Worm (Caenorhabditis elegans): ENCODE results near the gene daf-19.

Gene daf-19

DNA sequence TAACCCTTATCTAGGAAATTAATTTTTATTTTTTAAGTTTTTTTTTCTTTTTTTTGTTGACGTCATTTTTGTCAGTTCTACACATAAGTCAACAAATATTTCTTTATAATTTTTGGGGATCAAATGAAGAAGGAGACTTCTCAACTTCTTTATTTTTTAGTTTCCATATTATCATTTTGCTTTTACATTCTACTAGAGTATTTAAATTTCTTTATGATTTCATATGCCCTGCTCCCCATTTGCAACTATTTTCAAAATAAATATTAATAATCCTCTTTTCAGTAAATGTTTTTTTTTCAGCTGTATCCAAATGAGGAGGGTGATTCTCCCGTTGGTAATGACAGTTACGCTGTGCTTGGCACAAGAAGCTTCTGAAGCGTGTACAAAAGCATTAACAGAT, 31.8 kb downstream of the daf-19 start, which contains the start of gene phg-1:
phg-1 (plus strand) TSS at position 301 of the 400 bp plus-strand sequence.
- TF ChIP-seq elt-2 (tag; optimal IDR thresholded peaks at IDR 0.05), result no peak
- no peak for TF ChIP-seq unc-3 (GFP tag; conservative IDR thresholded peaks at IDR 0.05)
- TF ChIP-seq unc-3 (tag; optimal IDR thresholded peaks at IDR 0.05), result no peak
- TF ChIP-seq T23F11.4 (GFP tag; optimal IDR thresholded peaks at IDR 0.05), result no peak
- TF ChIP-seq pat-9 (tag; optimal IDR thresholded peaks at IDR 0.05), result no peak
- TF ChIP-seq zip-5 (tag; optimal IDR thresholded peaks at IDR 0.05), result no peak
- TF ChIP-seq sox-4 (tag; optimal IDR thresholded peaks at IDR 0.05), result no peak
- no peak for TF ChIP-seq hlh-6 (tag; optimal IDR thresholded peaks at IDR 0.05)
- TF ChIP-seq ceh-22 (tag; optimal IDR thresholded peaks at IDR 0.05), result no peak

DNA sequence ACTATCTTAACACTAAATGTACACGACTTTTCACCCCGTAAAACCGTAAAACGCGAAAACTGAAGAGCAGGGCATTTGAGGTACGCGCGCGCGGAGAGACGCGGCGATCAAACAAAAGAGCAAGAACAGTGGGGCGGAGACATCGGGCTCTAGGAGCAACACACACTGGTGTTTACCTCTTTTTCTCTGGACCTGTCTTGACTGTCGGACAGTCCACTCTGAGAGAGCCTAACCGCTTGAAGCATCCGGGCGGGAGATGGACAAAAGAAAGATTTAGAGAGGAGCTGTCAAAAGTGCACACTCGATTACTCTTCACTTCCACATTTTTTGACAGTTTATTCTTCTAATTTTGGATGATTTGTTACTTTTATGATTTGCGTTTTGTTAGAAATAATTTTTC, 32.4 kb downstream of the daf-19 start:
- TF ChIP-seq ets-4 (tag; optimal IDR thresholded peaks at IDR 0.05), result peak; percentile 41
- peak; percentile 24 for TF ChIP-seq dmd-4 (tag; optimal IDR thresholded peaks at IDR 0.05; ENCODE audit: borderline replicate concordance)
- no peak for TF ChIP-seq tbx-2 (tag; optimal IDR thresholded peaks at IDR 0.05)
- peak; percentile 83 for TF ChIP-seq ceh-22 (tag; optimal IDR thresholded peaks at IDR 0.05)
- no peak for TF ChIP-seq ceh-30 (tag; optimal IDR thresholded peaks at IDR 0.05)

DNA sequence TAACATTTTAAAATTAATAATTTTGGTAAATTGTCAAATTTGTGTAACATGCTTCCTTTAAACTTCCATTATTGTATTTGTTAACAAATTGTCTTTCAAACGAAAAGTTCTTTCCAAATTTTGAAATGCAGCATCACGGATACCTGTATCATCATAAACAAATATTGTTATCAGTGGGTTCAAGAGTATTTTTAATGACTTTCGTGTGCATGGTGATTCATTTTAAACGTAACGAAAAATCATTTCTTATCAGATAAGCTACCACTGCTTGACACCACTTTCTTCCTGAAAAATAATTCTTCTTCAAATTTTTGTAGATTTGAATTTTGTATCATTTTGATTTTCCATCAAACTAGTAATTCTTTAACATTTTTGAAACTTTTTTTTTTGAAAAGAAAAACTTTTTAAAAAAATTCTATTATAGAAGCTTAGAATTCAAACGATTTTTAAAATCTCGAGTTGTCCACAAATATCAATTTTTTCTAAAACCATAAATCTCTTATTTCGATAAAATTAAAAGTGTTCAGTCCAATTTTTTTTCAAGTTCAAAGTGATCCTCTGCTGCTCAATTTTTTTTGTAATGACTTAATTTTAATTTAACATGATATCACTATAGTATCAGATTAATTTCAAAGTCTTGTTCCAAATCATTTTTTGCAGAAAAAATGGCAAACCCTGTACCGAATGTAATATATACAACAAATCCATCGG, 34.7 kb downstream of the daf-19 start, which contains the start of gene F27E5.9:
F27E5.9 (plus strand) TSS at position 661 of the 711 bp plus-strand sequence.
- TF ChIP-seq pros-1 (tag; optimal IDR thresholded peaks at IDR 0.05) (no peak), elt-2 (tag; optimal IDR thresholded peaks at IDR 0.05) (peak; percentile 66)

DNA sequence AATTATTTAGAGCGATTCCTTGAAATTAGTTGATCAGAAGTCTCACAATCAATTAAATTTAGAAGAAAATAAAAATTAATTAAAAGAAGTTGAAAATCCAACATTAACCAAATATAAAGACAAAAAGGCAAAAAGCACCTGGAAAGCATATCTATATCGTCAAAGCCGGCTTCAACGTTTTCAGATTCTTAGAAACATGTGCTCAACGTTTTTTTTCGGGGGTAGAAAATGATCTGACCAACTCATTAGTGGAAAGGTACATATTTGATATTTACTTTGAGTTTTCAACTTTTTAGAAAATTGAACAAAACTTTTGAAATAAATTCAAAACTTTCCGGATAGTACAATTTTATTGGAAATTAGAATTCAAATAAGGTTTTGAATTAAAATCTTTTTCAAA, 36.3 kb downstream of the daf-19 start:
- TF ChIP-seq pqm-1 (tag; optimal IDR thresholded peaks at IDR 0.05) (no peak), tbx-7 (tag; optimal IDR thresholded peaks at IDR 0.05) (no peak), dve-1 (tag; optimal IDR thresholded peaks at IDR 0.05) (no peak), ceh-34 (tag; optimal IDR thresholded peaks at IDR 0.05) (no peak), ceh-18 (tag; optimal IDR thresholded peaks at IDR 0.05) (no peak), gmeb-2 (tag; optimal IDR thresholded peaks at IDR 0.05) (no peak), hlh-15 (tag; optimal IDR thresholded peaks at IDR 0.05) (no peak)

DNA sequence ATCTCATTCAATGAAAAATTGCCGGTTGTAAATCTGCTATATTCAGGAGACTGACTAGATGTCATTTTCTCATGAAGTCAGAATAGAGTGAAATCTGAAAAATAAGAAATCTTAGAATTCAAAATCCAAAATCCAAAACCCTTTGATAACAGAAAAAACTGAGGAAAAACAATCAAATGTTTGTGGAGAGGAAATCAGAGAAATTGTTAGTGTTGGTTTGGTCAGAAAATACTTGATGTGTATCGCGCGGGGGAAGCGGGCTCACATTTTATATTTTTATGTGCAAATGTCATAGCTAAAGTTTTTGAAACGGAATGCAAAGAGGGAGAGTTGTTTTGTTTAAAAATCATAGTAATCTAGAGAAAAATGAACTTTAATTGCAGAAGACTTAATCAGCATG, 37.4 kb downstream of the daf-19 start, which contains the start of gene F27E5.5:
F27E5.5 (minus strand) TSS at position 101 of the 400 bp plus-strand sequence.
- TF ChIP-seq dmd-4 (tag; optimal IDR thresholded peaks at IDR 0.05; ENCODE audit: borderline replicate concordance), result no peak

DNA sequence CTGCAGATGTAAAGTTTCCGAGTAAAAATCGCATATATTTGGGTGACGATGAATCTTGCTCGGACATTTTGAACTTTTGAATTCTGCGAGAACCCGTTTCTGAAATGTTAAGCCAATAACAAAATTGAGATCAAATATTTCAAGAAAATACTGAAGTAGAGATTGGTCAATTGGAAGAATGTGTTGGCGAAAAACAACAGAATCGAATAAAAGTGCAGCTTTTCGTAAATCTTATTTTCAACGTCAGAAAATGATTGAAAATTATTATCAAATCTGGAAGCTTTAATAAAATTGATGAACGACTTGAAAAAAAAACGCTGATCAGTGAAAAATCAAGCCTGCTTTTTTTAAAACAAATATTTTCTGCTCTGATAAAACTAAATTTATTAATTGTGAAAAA, 41.8 kb downstream of the daf-19 start, which contains the start of gene F27E5.8:
F27E5.8 (minus strand) TSS at position 101 of the 400 bp plus-strand sequence.
- TF ChIP-seq pha-2 (tag; optimal IDR thresholded peaks at IDR 0.05) (no peak), ceh-45 (GFP tag; IDR thresholded peaks at IDR 0.05) (no peak), rnt-1 (tag; optimal IDR thresholded peaks at IDR 0.05) (no peak), ceh-2 (tag; optimal IDR thresholded peaks at IDR 0.05) (no peak), ceh-22 (tag; optimal IDR thresholded peaks at IDR 0.05) (no peak), F13H6.1 (tag; optimal IDR thresholded peaks at IDR 0.05) (no peak), odd-2 (tag; optimal IDR thresholded peaks at IDR 0.05) (no peak), nfya-1 (tag; optimal IDR thresholded peaks at IDR 0.05) (no peak), ama-1 (optimal IDR thresholded peaks at IDR 0.05) (no peak), sdc-2 (tag; optimal IDR thresholded peaks at IDR 0.05) (no peak), pqm-1 (tag; optimal IDR thresholded peaks at IDR 0.05) (no peak)

DNA sequence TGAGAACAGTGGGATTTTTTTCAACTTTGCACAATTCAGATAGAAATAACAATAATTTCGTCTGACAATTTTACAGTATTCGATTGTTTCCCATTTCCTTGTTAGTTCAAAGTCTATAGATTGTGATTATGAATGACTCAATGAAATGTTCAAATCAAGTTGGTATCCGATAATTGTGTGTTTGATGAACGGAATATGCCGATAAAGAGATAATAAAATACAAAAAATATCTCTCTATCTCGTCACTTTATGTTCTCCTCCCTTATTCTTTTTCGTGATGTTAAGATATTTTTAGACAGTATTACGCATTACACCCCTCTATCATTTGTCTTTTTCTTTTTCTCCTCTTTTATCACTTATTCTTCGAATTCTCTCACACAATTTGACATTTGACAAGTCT, 46.7 kb downstream of the daf-19 start, which contains the start of gene F27E5.7:
F27E5.7 (plus strand) TSS at position 301 of the 400 bp plus-strand sequence.
- no peak for TF ChIP-seq elt-2 (tag; optimal IDR thresholded peaks at IDR 0.05)
